Fruit fly (Drosophila melanogaster): ENCODE results near the gene Npc2e.
A peak's percentile ranks its signal among the peaks of the same experiment; 100 is the strongest.

Npc2e gene

dm6 chr3R:10068780-10069179, 15.6 kb downstream of the Npc2e start:
- TF ChIP-seq Pif1A (GFP tag; optimal IDR thresholded peaks at IDR 0.05) (no peak), EcR (GFP tag; optimal IDR thresholded peaks at IDR 0.05) (no peak), gl (tag; optimal IDR thresholded peaks at IDR 0.05) (no peak), CG14655 (GFP tag; optimal IDR thresholded peaks at IDR 0.05) (no peak), CG8159 (tag; optimal IDR thresholded peaks at IDR 0.05) (no peak), CG15710 (tag; optimal IDR thresholded peaks at IDR 0.05) (no peak), CG32121 (GFP tag; IDR thresholded peaks at IDR 0.05) (no peak), CG8301 (tag; optimal IDR thresholded peaks at IDR 0.05) (no peak), fd96Ca (GFP tag; IDR thresholded peaks at IDR 0.05) (no peak), Snoo (tag; optimal IDR thresholded peaks at IDR 0.05) (no peak), CG4496 (GFP tag; IDR thresholded peaks at IDR 0.05) (no peak), CG12605 (GFP tag; IDR thresholded peaks at IDR 0.05) (no peak)

- TF ChIP-seq CG10348 (GFP tag; IDR thresholded peaks at IDR 0.05) (no peak), D1 (tag; optimal IDR thresholded peaks at IDR 0.05) (no peak), CG13204 (GFP tag; optimal IDR thresholded peaks at IDR 0.05) (no peak), Pif1A (GFP tag; optimal IDR thresholded peaks at IDR 0.05) (no peak), EcR (GFP tag; optimal IDR thresholded peaks at IDR 0.05) (no peak), CG4496 (GFP tag; IDR thresholded peaks at IDR 0.05) (no peak)
Measured at dm6 chr3R:10070195-10070594, 17.1 kb downstream of the Npc2e start.

DNA sequence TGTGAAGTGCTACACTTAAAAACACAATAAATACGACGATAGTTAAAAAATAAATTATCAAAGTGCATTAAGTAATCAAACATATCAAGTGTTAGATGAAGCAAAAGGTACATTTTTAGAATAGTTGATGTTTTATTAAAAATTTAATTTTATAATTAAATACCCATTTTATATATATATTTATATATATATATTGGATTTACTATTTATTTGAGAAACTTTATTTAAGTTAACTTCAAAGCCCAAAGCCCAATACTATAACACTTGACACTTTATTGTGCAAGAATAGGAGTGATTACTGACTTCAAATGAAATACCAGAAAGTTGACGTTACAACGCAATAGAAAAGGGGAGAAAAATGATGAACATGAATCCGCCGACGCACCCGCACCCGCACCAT, 17.7 kb downstream of the Npc2e start, which contains the start of gene nerfin-2:
TSS of gene nerfin-2 (plus strand) at position 301 of the 400 bp plus-strand sequence.
- no peak for TF ChIP-seq fd96Ca (GFP tag; IDR thresholded peaks at IDR 0.05)

dm6 chr3R:10075323-10075788, 22.2 kb downstream of the Npc2e start, which contains the start of gene Alp13:
TSS of gene Alp13 (minus strand) at chr3R:10075373.
- no peak for TF ChIP-seq Pif1B (GFP tag; optimal IDR thresholded peaks at IDR 0.05)

dm6 chr3R:10076665-10077064, 23.5 kb downstream of the Npc2e start:
- TF ChIP-seq D1 (tag; optimal IDR thresholded peaks at IDR 0.05) (peak; percentile 21), EcR (GFP tag; optimal IDR thresholded peaks at IDR 0.05) (no peak)

- TF ChIP-seq CG8301 (tag; optimal IDR thresholded peaks at IDR 0.05): no peak
Measured at dm6 chr3R:10078468-10079143, 25.5 kb downstream of the Npc2e start.

DNA sequence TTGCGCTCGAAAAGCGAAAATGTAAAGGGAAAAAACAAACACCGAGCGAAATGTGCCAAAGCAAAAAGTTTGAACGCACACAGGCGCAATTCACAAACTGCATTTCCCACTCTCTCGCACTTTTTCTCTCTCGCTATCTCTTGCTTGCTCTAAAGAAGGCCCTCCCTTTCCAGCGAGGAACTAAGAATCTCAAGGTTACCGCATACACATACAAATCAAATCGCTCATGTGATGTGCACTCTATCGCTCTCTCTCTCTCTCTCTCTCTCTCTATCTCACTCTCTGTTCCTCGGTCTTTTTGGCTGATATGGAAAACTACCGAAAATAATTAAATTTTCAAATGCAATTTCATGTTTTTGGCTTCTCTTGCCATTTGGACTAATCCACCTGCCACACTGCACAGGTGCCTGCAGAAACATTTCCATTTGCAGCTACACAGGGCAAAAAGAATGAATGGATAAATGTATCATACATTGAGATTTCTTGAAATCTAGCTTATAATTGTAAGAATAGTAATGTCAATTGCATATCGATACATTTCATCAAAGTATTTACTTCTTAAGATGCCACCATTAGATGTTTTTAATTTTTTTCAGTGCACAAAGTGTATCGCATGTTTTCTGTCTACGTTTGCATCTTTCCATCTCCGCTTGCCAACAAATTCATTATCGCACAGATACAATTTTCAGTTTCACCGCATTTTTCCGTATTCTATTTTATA, 26.3 kb downstream of the Npc2e start:
- TF ChIP-seq CG32121 (GFP tag; IDR thresholded peaks at IDR 0.05) (peak; percentile 88), CG8301 (tag; optimal IDR thresholded peaks at IDR 0.05) (peak; percentile 64), CG4496 (GFP tag; IDR thresholded peaks at IDR 0.05) (peak; percentile 87), Pif1B (GFP tag; optimal IDR thresholded peaks at IDR 0.05) (peak; percentile 29), EcR (GFP tag; optimal IDR thresholded peaks at IDR 0.05) (peak; percentile 32), Pif1A (GFP tag; optimal IDR thresholded peaks at IDR 0.05) (peak; percentile 66), rn (GFP tag; IDR thresholded peaks at IDR 0.05) (peak; percentile 54; the same call in 1 of the 2 replicates), CG9948 (tag; optimal IDR thresholded peaks at IDR 0.05) (peak; percentile 81), CG17806 (tag; optimal IDR thresholded peaks at IDR 0.05) (peak; percentile 81), CG14655 (GFP tag; optimal IDR thresholded peaks at IDR 0.05) (peak; percentile 54), Snoo (tag; optimal IDR thresholded peaks at IDR 0.05) (peak; percentile 24), Ets98B (GFP tag; IDR thresholded peaks at IDR 0.05) (peak; percentile 85), CG34367 (tag; optimal IDR thresholded peaks at IDR 0.05) (peak; percentile 78), CG15710 (tag; optimal IDR thresholded peaks at IDR 0.05) (peak; percentile 70), gl (tag; optimal IDR thresholded peaks at IDR 0.05) (peak; percentile 37), D1 (tag; optimal IDR thresholded peaks at IDR 0.05) (no peak), CG8159 (tag; optimal IDR thresholded peaks at IDR 0.05) (peak; percentile 71), CG12605 (GFP tag; IDR thresholded peaks at IDR 0.05) (peak; percentile 58), fd96Ca (GFP tag; IDR thresholded peaks at IDR 0.05) (no peak), CG10348 (GFP tag; IDR thresholded peaks at IDR 0.05) (peak; percentile 57), CG13204 (GFP tag; optimal IDR thresholded peaks at IDR 0.05) (no peak)
